Worm (Caenorhabditis elegans) whole organism, midembryonic: ENCODE results near the gene str-230.

Source experiments
- cog-1 ChIP-seq: sonication (generic microtip); optimal IDR thresholded peaks from 2 replicates; lab custom pipeline; 2016; ENCODE audit warnings: missing genetic modification characterization, missing compliant biosample characterization
- klf-2 ChIP-seq: fragments of 200-800 bp; sonication (Bioruptor generic); conservative IDR thresholded peaks from 2 replicates; pipeline ENCODE4 v1.3.6; 2022; ENCODE audit warnings: missing genetic modification reagents, missing genetic modification characterization, missing compliant biosample characterization
- med-1 ChIP-seq: sonication (generic microtip); optimal IDR thresholded peaks from 2 replicates; lab custom pipeline; 2017; ENCODE audit warnings: missing genetic modification characterization, mild to moderate bottlenecking, missing compliant biosample characterization, antibody characterized with exemption, missing genetic modification reagents; ENCODE audit not compliant: insufficient read depth
- ref-1 ChIP-seq: fragments of 200-800 bp; sonication (Bioruptor generic); conservative IDR thresholded peaks from 2 replicates; pipeline ENCODE4 v1.3.6; 2022; ENCODE audit warnings: missing genetic modification reagents, missing genetic modification characterization, missing compliant biosample characterization
- ztf-23 ChIP-seq: fragments of 200-800 bp; sonication (Bioruptor generic); IDR thresholded peaks from 2 replicates; pipeline ENCODE4 v1.3.6; 2022; ENCODE audit warnings: missing genetic modification reagents, missing genetic modification characterization, missing compliant biosample characterization
- ztf-29 ChIP-seq: fragments of 200-800 bp; sonication (Bioruptor generic); IDR thresholded peaks from 2 replicates; pipeline ENCODE4 v1.3.6; 2022; ENCODE audit warnings: missing genetic modification reagents, missing genetic modification characterization, missing compliant biosample characterization

DNA sequence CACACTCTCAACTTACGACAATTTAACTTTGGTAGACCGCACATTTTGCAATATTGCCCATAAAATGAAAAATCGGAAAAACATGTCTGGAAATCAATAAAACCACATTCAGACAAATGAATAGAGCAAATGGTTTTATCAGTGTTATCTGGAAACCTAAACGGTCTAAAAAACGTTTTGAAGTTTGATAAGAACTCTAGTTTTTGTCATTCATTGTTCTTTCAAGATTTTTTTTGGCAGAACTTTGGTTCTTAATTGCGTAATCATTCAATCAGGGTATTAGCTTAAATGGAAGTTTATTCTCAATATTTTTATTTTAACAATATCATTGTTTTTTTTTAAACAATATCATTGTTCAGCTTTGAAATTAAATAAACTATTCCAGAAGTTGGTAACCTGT, 35.4 kb downstream of the str-230 start, which contains the start of gene cest-2.2:
- TF ChIP-seq cog-1 (tag; lab: Kevin White, UChicago) (no peak), ref-1 (GFP tag; lab: Robert Waterston, UW) (no peak), med-1 (GFP tag; lab: Kevin White, UChicago) (no peak), ztf-23 (GFP tag; lab: Robert Waterston, UW) (no peak), klf-2 (GFP tag; lab: Robert Waterston, UW) (no peak), ztf-29 (no peak)
